Comparison of ENCODE assay signal across 4 worm cellular contexts in genomic region chrX:10433863-10434262, ce11.
A peak's percentile ranks its signal among the peaks of the same experiment; 100 is the strongest.
TF ChIP-seq lines count a peak whose summit lies in the region.

No protein-coding gene starts in this region.

TF ChIP-seq in whole organism, L1 larva, 84 proteins besides CTCF, POLR2A, EP300 and RAD21:
- no peak for TF ChIP-seq unc-130 (tag; optimal IDR thresholded peaks at IDR 0.05; lab: Kevin White, UChicago)
- TF ChIP-seq unc-98 (GFP tag; IDR thresholded peaks at IDR 0.05; lab: Robert Waterston, UW), result no peak
- TF ChIP-seq lin-14 (GFP tag; optimal IDR thresholded peaks at IDR 0.05; lab: Kevin White, UChicago), result peak; percentile 57
- TF ChIP-seq unc-86 (tag; optimal IDR thresholded peaks at IDR 0.05; lab: Kevin White, UChicago), result peak; percentile 30
- peak; percentile 9 for TF ChIP-seq fkh-10 (GFP tag; optimal IDR thresholded peaks at IDR 0.05; lab: Kevin White, UChicago)
- TF ChIP-seq nhr-85 (tag; lab: Kevin White, UChicago), result peak; percentile 52
- peak; percentile 35 for TF ChIP-seq blmp-1 (tag; optimal IDR thresholded peaks at IDR 0.05; lab: Kevin White, UChicago)

TF ChIP-seq in whole organism, L3 larva, 47 proteins besides CTCF, POLR2A, EP300 and RAD21:
- TF ChIP-seq nfya-1 (tag; optimal IDR thresholded peaks at IDR 0.05; lab: Kevin White, UChicago; ENCODE audit: insufficient read depth), result peak; percentile 3
- no peak for TF ChIP-seq lin-39 (tag; optimal IDR thresholded peaks at IDR 0.05; lab: Kevin White, UChicago)
- no peak for TF ChIP-seq skn-1 (tag; optimal IDR thresholded peaks at IDR 0.05; lab: Kevin White, UChicago)

TF ChIP-seq in whole organism, late embryonic, 69 proteins besides CTCF, POLR2A, EP300 and RAD21:
- TF ChIP-seq ceh-30 (tag; optimal IDR thresholded peaks at IDR 0.05; lab: Kevin White, UChicago) (no peak), pha-4 (tag; optimal IDR thresholded peaks at IDR 0.05; lab: Kevin White, UChicago) (no peak), ceh-31 (tag; optimal IDR thresholded peaks at IDR 0.05; lab: Kevin White, UChicago) (peak; percentile 5)

TF ChIP-seq in whole organism, young adult, 124 proteins besides CTCF, POLR2A, EP300 and RAD21:
- TF ChIP-seq attf-5 (GFP tag; optimal IDR thresholded peaks at IDR 0.05; lab: Kevin White, UChicago) (no peak), T07F8.4 (tag; optimal IDR thresholded peaks at IDR 0.05; lab: Kevin White, UChicago) (no peak), C06A6.2 (GFP tag; conservative IDR thresholded peaks at IDR 0.05; lab: Robert Waterston, UW) (no peak), bed-1 (GFP tag; IDR thresholded peaks at IDR 0.05; lab: Robert Waterston, UW) (no peak), ceh-27 (GFP tag; optimal IDR thresholded peaks at IDR 0.05; lab: Kevin White, UChicago) (peak; percentile 30)
